Fruit fly (Drosophila melanogaster) whole organism, embryonic: ENCODE data around the gene CG13376.

Source experiments
- Ada2b ChIP-seq: fragments of 200-800 bp; sonication (Bioruptor generic); IDR thresholded peaks from 2 replicates; pipeline ENCODE4 v1.3.6; 2022; ENCODE audit warnings: missing biosample characterization, missing genetic modification characterization
- Atf3 ChIP-seq: fragments of 200-800 bp; sonication (Bioruptor generic); optimal IDR thresholded peaks from 3 replicates; lab custom pipeline; 2016; ENCODE audit warnings: missing biosample characterization, missing genetic modification characterization
- CG10147 ChIP-seq: fragments of 200-800 bp; sonication (Bioruptor generic); optimal IDR thresholded peaks from 2 replicates; lab custom pipeline; 2019; ENCODE audit warnings: missing biosample characterization, mild to moderate bottlenecking, missing genetic modification characterization, moderate library complexity
- CG10209 ChIP-seq: fragments of 200-800 bp; sonication (Bioruptor generic); optimal IDR thresholded peaks from 3 replicates; lab custom pipeline; 2017; ENCODE audit warnings: missing biosample characterization, mild to moderate bottlenecking, missing genetic modification characterization, missing genetic modification reagents
- CG10274 ChIP-seq: fragments of 200-800 bp; sonication (Bioruptor generic); optimal IDR thresholded peaks from 3 replicates; lab custom pipeline; 2017; ENCODE audit warnings: missing biosample characterization, mild to moderate bottlenecking, missing genetic modification characterization
- CG12391 ChIP-seq: fragments of 200-800 bp; sonication (Bioruptor generic); optimal IDR thresholded peaks from 3 replicates; lab custom pipeline; 2018; ENCODE audit warnings: missing biosample characterization, mild to moderate bottlenecking, missing genetic modification characterization, moderate library complexity
- CG13296 ChIP-seq: fragments of 200-800 bp; sonication (Bioruptor generic); optimal IDR thresholded peaks from 3 replicates; lab custom pipeline; 2018; ENCODE audit warnings: missing biosample characterization, mild to moderate bottlenecking, missing genetic modification characterization
- CG13894 ChIP-seq: fragments of 200-800 bp; sonication (Bioruptor generic); optimal IDR thresholded peaks from 3 replicates; lab custom pipeline; 2018; ENCODE audit warnings: missing biosample characterization, mild to moderate bottlenecking, missing genetic modification characterization, moderate library complexity
- CG14710 ChIP-seq: fragments of 200-800 bp; sonication (Bioruptor generic); optimal IDR thresholded peaks from 3 replicates; lab custom pipeline; 2019; ENCODE audit warnings: missing biosample characterization, mild to moderate bottlenecking, missing genetic modification characterization, moderate library complexity
- CG14965 ChIP-seq: fragments of 200-800 bp; sonication (Bioruptor generic); optimal IDR thresholded peaks from 2 replicates; lab custom pipeline; 2016; ENCODE audit warnings: missing biosample characterization, missing genetic modification characterization, borderline replicate concordance
- CG1647 ChIP-seq: fragments of 200-800 bp; sonication (Bioruptor generic); optimal IDR thresholded peaks from 3 replicates; lab custom pipeline; 2016; ENCODE audit warnings: missing biosample characterization, missing genetic modification characterization
- CG18011 ChIP-seq: fragments of 200-800 bp; sonication (Bioruptor generic); optimal IDR thresholded peaks from 2 replicates; lab custom pipeline; 2017; ENCODE audit warnings: missing biosample characterization, missing genetic modification characterization, mild to moderate bottlenecking, moderate library complexity, missing genotype
- CG30403 ChIP-seq: fragments of 200-800 bp; sonication (Bioruptor generic); optimal IDR thresholded peaks from 3 replicates; lab custom pipeline; 2016; ENCODE audit warnings: missing biosample characterization, missing genetic modification characterization
- CG3726 ChIP-seq: fragments of 200-800 bp; sonication (Bioruptor generic); IDR thresholded peaks from 3 replicates; pipeline ENCODE4, ENCODE4 v1.3.6; 2022; ENCODE audit warnings: missing biosample characterization, missing genetic modification characterization
- CG3995 ChIP-seq: fragments of 200-800 bp; sonication (Bioruptor generic); optimal IDR thresholded peaks from 3 replicates; lab custom pipeline; 2016; ENCODE audit warnings: missing biosample characterization, missing genetic modification characterization
- CG4707 ChIP-seq: fragments of 200-800 bp; sonication (Bioruptor generic); optimal IDR thresholded peaks from 2 replicates; lab custom pipeline; 2018; ENCODE audit warnings: missing biosample characterization, mild to moderate bottlenecking, missing genetic modification characterization, moderate library complexity
- CG5953 ChIP-seq: fragments of 200-800 bp; sonication (Bioruptor generic); IDR thresholded peaks from 2 replicates; pipeline ENCODE4 v1.3.6; 2022; ENCODE audit warnings: missing biosample characterization, missing genetic modification characterization
- CG6689 ChIP-seq: fragments of 200-800 bp; sonication (Bioruptor generic); IDR thresholded peaks from 2 replicates; pipeline ENCODE4 v1.3.6; 2022; ENCODE audit warnings: missing biosample characterization, missing genetic modification characterization
- CG8281 ChIP-seq: fragments of 200-800 bp; sonication (Bioruptor generic); optimal IDR thresholded peaks from 2 replicates; lab custom pipeline; 2018; ENCODE audit warnings: missing biosample characterization, mild to moderate bottlenecking, missing genetic modification characterization, moderate library complexity
- CG8388 ChIP-seq: fragments of 200-800 bp; sonication (Bioruptor generic); optimal IDR thresholded peaks from 2 replicates; lab custom pipeline; 2019; ENCODE audit warnings: missing biosample characterization, mild to moderate bottlenecking, missing genetic modification characterization, moderate library complexity
- Dll ChIP-seq: fragments of 200-800 bp; sonication (Bioruptor generic); IDR thresholded peaks from 4 replicates; pipeline ENCODE4 v1.3.6; 2022; ENCODE audit warnings: missing biosample characterization, missing genetic modification characterization; ENCODE audit not compliant: partially characterized antibody
- E2f2 ChIP-seq: fragments of 200-800 bp; sonication (Bioruptor generic); IDR thresholded peaks from 2 replicates; pipeline ENCODE4 v1.3.6; 2022; ENCODE audit warnings: missing biosample characterization, missing genetic modification characterization
- Hr51 ChIP-seq, 2 experiments: fragments of 200-800 bp; sonication (Bioruptor generic); optimal IDR thresholded peaks; 2 replicates in 1 of 2; 3 replicates in 1 of 2; lab custom pipeline; 2016 to 2018; ENCODE audit warnings: missing biosample characterization in 2 of 2, missing genetic modification characterization in 2 of 2, mild to moderate bottlenecking in 1 of 2, moderate library complexity in 1 of 2
- MBD-R2 ChIP-seq: fragments of 200-800 bp; sonication (Bioruptor generic); IDR thresholded peaks from 2 replicates; pipeline ENCODE4 v1.3.6; 2022; ENCODE audit warnings: missing biosample characterization, missing genetic modification characterization
- MTF-1 ChIP-seq: fragments of 200-800 bp; sonication (Bioruptor generic); optimal IDR thresholded peaks from 2 replicates; lab custom pipeline; 2018; ENCODE audit warnings: missing biosample characterization, mild to moderate bottlenecking, missing genetic modification characterization, borderline replicate concordance
- NFAT ChIP-seq: fragments of 200-800 bp; sonication (Bioruptor generic); IDR thresholded peaks from 2 replicates; pipeline ENCODE4 v1.3.6; 2022; ENCODE audit warnings: missing biosample characterization, missing genetic modification characterization
- Neu2 ChIP-seq: fragments of 200-800 bp; sonication (Bioruptor generic); optimal IDR thresholded peaks from 3 replicates; lab custom pipeline; 2016; ENCODE audit warnings: missing biosample characterization, missing genetic modification characterization, borderline replicate concordance
- Poxn ChIP-seq: fragments of 200-800 bp; sonication (Bioruptor generic); IDR thresholded peaks from 2 replicates; pipeline ENCODE4 v1.3.6; 2022; ENCODE audit warnings: missing biosample characterization, missing genetic modification characterization
- Ravus ChIP-seq: fragments of 200-800 bp; sonication (Bioruptor generic); IDR thresholded peaks from 2 replicates; pipeline ENCODE4 v1.3.6; 2022; ENCODE audit warnings: missing biosample characterization, missing genetic modification characterization
- Rfx ChIP-seq: fragments of 200-800 bp; sonication (Bioruptor generic); IDR thresholded peaks from 2 replicates; pipeline ENCODE4 v1.3.6; 2022; ENCODE audit warnings: missing biosample characterization, missing genetic modification characterization
- ac ChIP-seq: fragments of 200-800 bp; sonication (Bioruptor generic); optimal IDR thresholded peaks from 3 replicates; lab custom pipeline; 2017; ENCODE audit warnings: missing biosample characterization, mild to moderate bottlenecking, missing genetic modification characterization
- aop ChIP-seq: fragments of 200-800 bp; sonication (Bioruptor generic); IDR thresholded peaks from 2 replicates; pipeline ENCODE4 v1.3.6; 2022; ENCODE audit warnings: missing biosample characterization, missing genetic modification characterization
- bbx ChIP-seq: fragments of 200-800 bp; sonication (Bioruptor generic); IDR thresholded peaks from 2 replicates; pipeline ENCODE4 v1.3.6; 2022; ENCODE audit warnings: missing biosample characterization, missing genetic modification characterization; ENCODE audit not compliant: partially characterized antibody
- chm ChIP-seq: fragments of 200-800 bp; sonication (Bioruptor generic); IDR thresholded peaks from 2 replicates; pipeline ENCODE4 v1.3.6; 2022; ENCODE audit warnings: missing biosample characterization, missing genetic modification characterization
- chn ChIP-seq: fragments of 200-800 bp; sonication (Bioruptor generic); optimal IDR thresholded peaks from 2 replicates; lab custom pipeline; 2016; ENCODE audit warnings: missing biosample characterization, missing genetic modification characterization
- dan ChIP-seq: fragments of 200-800 bp; sonication (Bioruptor generic); IDR thresholded peaks from 2 replicates; pipeline ENCODE4 v1.3.6; 2022; ENCODE audit warnings: missing biosample characterization, missing genetic modification characterization
- dm ChIP-seq: fragments of 200-800 bp; sonication (Bioruptor generic); optimal IDR thresholded peaks from 3 replicates; lab custom pipeline; 2016; ENCODE audit warnings: missing biosample characterization, missing genetic modification characterization
- ewg ChIP-seq: fragments of 200-800 bp; sonication (Bioruptor generic); optimal IDR thresholded peaks from 3 replicates; lab custom pipeline; 2017; ENCODE audit warnings: mild to moderate bottlenecking, missing biosample characterization, missing genetic modification reagents, missing genetic modification characterization
- kni ChIP-seq: fragments of 200-800 bp; sonication (Bioruptor generic); optimal IDR thresholded peaks from 3 replicates; lab custom pipeline; 2017; ENCODE audit warnings: mild to moderate bottlenecking, missing biosample characterization, missing genetic modification reagents, missing genetic modification characterization
- lola ChIP-seq, 3 experiments: fragments of >200 bp in 2 of 3; fragments of 200-800 bp in 1 of 3; sonication (Bioruptor generic) in 1 of 3; optimal IDR thresholded peaks; 2 replicates each; lab custom pipeline; 2017 to 2019; ENCODE audit warnings: missing biosample characterization in 3 of 3, missing genetic modification characterization in 3 of 3, mild to moderate bottlenecking in 1 of 3, moderate library complexity in 1 of 3
- lov ChIP-seq, 2 experiments: fragments of 200-800 bp in 1 of 2; fragments of >200 bp in 1 of 2; sonication (Bioruptor generic) in 1 of 2; IDR thresholded peaks in 1 of 2; optimal IDR thresholded peaks in 1 of 2; 2 replicates in 1 of 2; 3 replicates in 1 of 2; pipeline versions ENCODE4 v1.3.6 to Lab custom; 2017 to 2022; ENCODE audit warnings: missing biosample characterization in 1 of 2, missing genetic modification characterization in 1 of 2
- luna ChIP-seq: fragments of 200-800 bp; sonication (Bioruptor generic); optimal IDR thresholded peaks from 2 replicates; lab custom pipeline; 2016; ENCODE audit warnings: missing biosample characterization, missing genetic modification characterization
- nom ChIP-seq: fragments of 200-800 bp; sonication (Bioruptor generic); optimal IDR thresholded peaks from 2 replicates; lab custom pipeline; 2017; ENCODE audit warnings: missing biosample characterization, missing genetic modification characterization, mild to moderate bottlenecking, moderate library complexity, missing genetic modification reagents
- oc ChIP-seq: fragments of 200-800 bp; sonication (Bioruptor generic); optimal IDR thresholded peaks from 2 replicates; lab custom pipeline; 2018; ENCODE audit warnings: missing biosample characterization, mild to moderate bottlenecking, missing genetic modification characterization, moderate library complexity
- phol ChIP-seq: fragments of 200-800 bp; sonication (Bioruptor generic); optimal IDR thresholded peaks from 3 replicates; lab custom pipeline; 2018; ENCODE audit warnings: missing biosample characterization, mild to moderate bottlenecking, missing genetic modification characterization, moderate library complexity
- repo ChIP-seq: fragments of 200-800 bp; sonication (Bioruptor generic); optimal IDR thresholded peaks from 2 replicates; lab custom pipeline; 2016; ENCODE audit warnings: missing biosample characterization, missing genetic modification characterization
- row ChIP-seq: fragments of 200-800 bp; sonication (Bioruptor generic); IDR thresholded peaks from 3 replicates; pipeline ENCODE4 v1.3.6; 2022; ENCODE audit warnings: missing biosample characterization, missing genetic modification characterization
- stc ChIP-seq: fragments of 200-800 bp; sonication (Bioruptor generic); IDR thresholded peaks from 2 replicates; pipeline ENCODE4 v1.3.6; 2022; ENCODE audit warnings: missing biosample characterization, missing genetic modification characterization
- tx ChIP-seq: fragments of 200-800 bp; sonication (Bioruptor generic); optimal IDR thresholded peaks from 2 replicates; lab custom pipeline; 2016; ENCODE audit warnings: missing biosample characterization, missing genetic modification characterization

The CG13376 gene

DNA sequence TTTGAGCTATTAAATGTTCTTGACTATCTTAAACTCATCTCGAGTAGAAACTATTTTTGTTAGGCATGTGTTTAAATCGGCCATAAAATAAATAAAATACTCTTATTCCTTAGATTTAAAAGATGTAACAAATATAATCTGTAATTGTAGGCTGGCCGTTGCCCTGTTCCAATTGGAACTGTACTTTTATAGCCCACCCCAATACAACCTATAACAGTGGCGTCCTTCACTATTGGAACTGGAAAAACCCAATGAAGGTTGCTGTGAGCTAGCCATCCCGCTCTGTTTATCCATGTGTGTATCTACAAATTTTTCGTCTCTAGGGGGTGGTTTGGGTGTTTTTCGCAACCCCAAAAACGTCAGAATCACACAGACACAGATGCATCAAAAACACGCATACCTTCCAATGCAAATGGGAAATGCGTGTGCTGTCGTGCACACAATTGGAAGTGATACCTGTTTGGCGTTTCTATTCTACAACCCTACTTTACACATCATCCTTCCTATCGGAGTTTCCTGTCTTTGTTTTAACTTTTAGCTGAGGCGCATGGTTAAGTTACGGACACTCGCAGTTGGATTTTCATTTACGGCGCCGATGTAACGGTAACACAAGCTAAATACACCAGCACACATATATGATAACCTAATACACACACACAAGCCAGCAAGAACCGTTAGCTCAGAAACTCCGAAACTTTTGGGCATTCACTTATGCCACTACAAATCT lies 11.7 kb upstream of the CG13376 start (continued):
- TF ChIP-seq luna (GFP tag; lab: Kevin White, UChicago) (no peak), CG3995 (GFP tag; lab: Kevin White, UChicago) (no peak), Atf3 (GFP tag; lab: Kevin White, UChicago) (no peak), chm (GFP tag; lab: Robert Waterston, UW) (no peak), phol (tag; lab: Kevin White, UChicago) (no peak), CG13296 (no peak), CG8388 (GFP tag; lab: Kevin White, UChicago) (no peak), Poxn (GFP tag; lab: Robert Waterston, UW) (no peak), CG10209 (GFP tag; lab: Kevin White, UChicago) (peak; percentile 8), oc (tag; lab: Kevin White, UChicago) (no peak), CG13894 (tag; lab: Kevin White, UChicago) (peak; percentile 30), tx (GFP tag; lab: Kevin White, UChicago) (no peak), Ravus (GFP tag; lab: Robert Waterston, UW) (no peak), CG18011 (GFP tag; lab: Kevin White, UChicago) (no peak), CG14965 (GFP tag; lab: Kevin White, UChicago) (no peak), dan (GFP tag; lab: Robert Waterston, UW) (no peak), Ada2b (no peak), bbx (no peak), CG10147 (GFP tag; lab: Kevin White, UChicago) (no peak), CG1647 (no peak), ac (GFP tag; lab: Kevin White, UChicago) (no peak), CG30403 (GFP tag; lab: Kevin White, UChicago) (peak; percentile 17), kni (GFP tag; lab: Kevin White, UChicago) (peak; percentile 27), chn (no peak), lov (optimal IDR thresholded peaks at IDR 0.05; lab: Kevin White, UChicago) (no peak), lov (GFP tag; IDR thresholded peaks at IDR 0.05; lab: Robert Waterston, UW) (no peak), Rfx (GFP tag; lab: Robert Waterston, UW) (no peak), CG10274 (GFP tag; lab: Kevin White, UChicago) (no peak), NFAT (GFP tag; lab: Robert Waterston, UW) (no peak), lola (GFP tag; optimal IDR thresholded peaks at IDR 0.05; lab: Kevin White, UChicago) (no peak), Neu2 (GFP tag; lab: Kevin White, UChicago) (no peak), CG5953 (GFP tag; lab: Robert Waterston, UW) (no peak), Dll (GFP tag; lab: Robert Waterston, UW) (no peak), Hr51 (GFP tag; optimal IDR thresholded peaks at IDR 0.05; lab: Kevin White, UChicago) (no peak), aop (GFP tag; lab: Robert Waterston, UW) (no peak), repo (GFP tag; lab: Kevin White, UChicago) (no peak), stc (no peak), CG4707 (GFP tag; lab: Kevin White, UChicago) (no peak), CG12391 (tag; lab: Kevin White, UChicago) (no peak), E2f2 (GFP tag; lab: Robert Waterston, UW) (no peak), CG6689 (no peak), dm (GFP tag; lab: Kevin White, UChicago) (no peak), ewg (GFP tag; lab: Kevin White, UChicago) (peak; percentile 27), CG8281 (tag; lab: Kevin White, UChicago) (no peak), CG14710 (tag; lab: Kevin White, UChicago) (no peak), row (GFP tag; lab: Robert Waterston, UW) (no peak), CG3726 (GFP tag; lab: Robert Waterston, UW) (no peak), MBD-R2 (GFP tag; lab: Robert Waterston, UW) (no peak), nom (no peak), MTF-1 (no peak)
